Fruit fly (Drosophila melanogaster) whole organism, embryonic: ENCODE data around the gene CG4101.

ENCODE experiments used
- Bdp1 ChIP-seq: fragments of 200-800 bp; sonication (Bioruptor generic); optimal IDR thresholded peaks from 3 replicates; lab custom pipeline; 2016; ENCODE audit warnings: missing biosample characterization, missing genetic modification characterization
- Blimp-1 ChIP-seq: fragments of 200-800 bp; sonication (Bioruptor generic); optimal IDR thresholded peaks from 3 replicates; lab custom pipeline; 2018; ENCODE audit warnings: missing biosample characterization, missing genetic modification characterization, mild to moderate bottlenecking, moderate library complexity, missing genetic modification reagents
- CG10321 ChIP-seq: fragments of 200-800 bp; sonication (Bioruptor generic); IDR thresholded peaks from 2 replicates; pipeline ENCODE4 v1.3.6; 2022; ENCODE audit warnings: missing biosample characterization, missing genetic modification characterization
- CG10543 ChIP-seq: fragments of 200-800 bp; sonication (Bioruptor generic); optimal IDR thresholded peaks from 3 replicates; lab custom pipeline; 2017; ENCODE audit warnings: missing biosample characterization, mild to moderate bottlenecking, missing genetic modification characterization, moderate library complexity
- CG10565 ChIP-seq: fragments of 200-800 bp; sonication (Bioruptor generic); optimal IDR thresholded peaks from 3 replicates; lab custom pipeline; 2016; ENCODE audit warnings: missing biosample characterization, mild to moderate bottlenecking, missing genetic modification characterization
- CG11723 ChIP-seq: fragments of 200-800 bp; sonication (Bioruptor generic); optimal IDR thresholded peaks from 2 replicates; lab custom pipeline; 2017; ENCODE audit warnings: missing biosample characterization, mild to moderate bottlenecking, missing genetic modification characterization
- CG14667 ChIP-seq: fragments of 200-800 bp; sonication (Bioruptor generic); IDR thresholded peaks from 2 replicates; pipeline ENCODE4 v1.3.6; 2022; ENCODE audit warnings: missing biosample characterization, missing genetic modification characterization
- CG16815 ChIP-seq: fragments of 200-800 bp; sonication (Bioruptor generic); optimal IDR thresholded peaks from 3 replicates; lab custom pipeline; 2017; ENCODE audit warnings: missing biosample characterization, mild to moderate bottlenecking, missing genetic modification characterization
- CG1792 ChIP-seq: fragments of 200-800 bp; sonication (Bioruptor generic); optimal IDR thresholded peaks from 2 replicates; lab custom pipeline; 2016; ENCODE audit warnings: missing biosample characterization, missing genetic modification characterization
- CG18262 ChIP-seq: fragments of 200-800 bp; optimal IDR thresholded peaks from 3 replicates; lab custom pipeline; 2019; ENCODE audit warnings: missing biosample characterization, mild to moderate bottlenecking, missing genetic modification characterization, moderate library complexity
- CG18619 ChIP-seq: fragments of 200-800 bp; sonication (Bioruptor generic); optimal IDR thresholded peaks from 3 replicates; lab custom pipeline; 2017; ENCODE audit warnings: missing biosample characterization, mild to moderate bottlenecking, missing genetic modification characterization
- CG2116 ChIP-seq: fragments of 200-800 bp; sonication (Bioruptor generic); optimal IDR thresholded peaks from 3 replicates; lab custom pipeline; 2018; ENCODE audit warnings: missing biosample characterization, mild to moderate bottlenecking, missing genetic modification characterization
- CG2199 ChIP-seq: fragments of 200-800 bp; sonication (Bioruptor generic); IDR thresholded peaks from 3 replicates; pipeline ENCODE4 v1.3.6; 2022; ENCODE audit warnings: missing biosample characterization, missing genetic modification characterization
- CG3065 ChIP-seq: fragments of 200-800 bp; sonication (Bioruptor generic); optimal IDR thresholded peaks from 2 replicates; lab custom pipeline; 2016; ENCODE audit warnings: missing biosample characterization, missing genetic modification characterization
- CG32772 ChIP-seq: fragments of 200-800 bp; sonication (Bioruptor generic); IDR thresholded peaks from 2 replicates; pipeline ENCODE4 v1.3.6; 2022; ENCODE audit warnings: missing biosample characterization, missing genetic modification characterization
- CG3838 ChIP-seq: fragments of 200-800 bp; sonication (Bioruptor generic); optimal IDR thresholded peaks from 3 replicates; lab custom pipeline; 2016; ENCODE audit warnings: missing biosample characterization, missing genetic modification characterization
- CG4282 ChIP-seq: fragments of 200-800 bp; sonication (Bioruptor generic); optimal IDR thresholded peaks from 2 replicates; lab custom pipeline; 2016; ENCODE audit warnings: missing biosample characterization, missing genetic modification characterization
- CG4328 ChIP-seq: fragments of 200-800 bp; sonication (Bioruptor generic); optimal IDR thresholded peaks from 3 replicates; lab custom pipeline; 2017; ENCODE audit warnings: missing biosample characterization, missing genetic modification reagents, missing genetic modification characterization
- CG4424 ChIP-seq: fragments of 200-800 bp; sonication (Bioruptor generic); optimal IDR thresholded peaks from 3 replicates; lab custom pipeline; 2016; ENCODE audit warnings: missing biosample characterization, missing genetic modification characterization
- CG4707 ChIP-seq: fragments of 200-800 bp; sonication (Bioruptor generic); optimal IDR thresholded peaks from 2 replicates; lab custom pipeline; 2018; ENCODE audit warnings: missing biosample characterization, mild to moderate bottlenecking, missing genetic modification characterization, moderate library complexity
- CG6654 ChIP-seq: fragments of 200-800 bp; sonication (Bioruptor generic); optimal IDR thresholded peaks from 2 replicates; lab custom pipeline; 2017; ENCODE audit warnings: missing biosample characterization, mild to moderate bottlenecking, missing genetic modification characterization
- CG7786 ChIP-seq: fragments of 200-800 bp; sonication (Bioruptor generic); optimal IDR thresholded peaks from 2 replicates; lab custom pipeline; 2016; ENCODE audit warnings: missing biosample characterization, missing genetic modification characterization
- CG7839 ChIP-seq: fragments of 200-800 bp; sonication (Bioruptor generic); optimal IDR thresholded peaks from 3 replicates; lab custom pipeline; 2018; ENCODE audit warnings: missing biosample characterization, mild to moderate bottlenecking, missing genetic modification characterization, moderate library complexity
- CG7963 ChIP-seq: fragments of 200-800 bp; sonication (Bioruptor generic); IDR thresholded peaks from 3 replicates; pipeline ENCODE4 v1.3.6; 2022; ENCODE audit warnings: missing biosample characterization, missing genetic modification characterization; ENCODE audit not compliant: partially characterized antibody
- CG9876 ChIP-seq: fragments of 200-800 bp; sonication (Bioruptor generic); optimal IDR thresholded peaks from 2 replicates; lab custom pipeline; 2016; ENCODE audit warnings: missing biosample characterization, missing genetic modification characterization
- HLH54F ChIP-seq: fragments of 200-800 bp; sonication (Bioruptor generic); optimal IDR thresholded peaks from 3 replicates; lab custom pipeline; 2016; ENCODE audit warnings: missing biosample characterization, missing genetic modification characterization
- Mrtf ChIP-seq: fragments of 200-800 bp; sonication (Bioruptor generic); IDR thresholded peaks from 3 replicates; pipeline ENCODE4 v1.3.6; 2022; ENCODE audit warnings: missing biosample characterization, missing genetic modification characterization
- Neu2 ChIP-seq: fragments of 200-800 bp; sonication (Bioruptor generic); optimal IDR thresholded peaks from 3 replicates; lab custom pipeline; 2016; ENCODE audit warnings: missing biosample characterization, missing genetic modification characterization, borderline replicate concordance
- Taf1 ChIP-seq: fragments of 200-800 bp; sonication (Bioruptor generic); IDR thresholded peaks from 2 replicates; pipeline ENCODE4 v1.3.6; 2022; ENCODE audit warnings: missing biosample characterization, missing genetic modification characterization
- Tbp ChIP-seq: fragments of >200 bp; optimal IDR thresholded peaks from 2 replicates; lab custom pipeline; 2018; ENCODE audit warnings: missing biosample characterization, missing genetic modification characterization
- Usf ChIP-seq: fragments of 200-800 bp; sonication (Bioruptor generic); optimal IDR thresholded peaks from 2 replicates; lab custom pipeline; 2017; ENCODE audit warnings: missing genotype, missing biosample characterization, missing genetic modification characterization
- aop ChIP-seq: fragments of 200-800 bp; sonication (Bioruptor generic); IDR thresholded peaks from 2 replicates; pipeline ENCODE4 v1.3.6; 2022; ENCODE audit warnings: missing biosample characterization, missing genetic modification characterization
- ase ChIP-seq: fragments of 200-800 bp; sonication (Bioruptor generic); IDR thresholded peaks from 3 replicates; pipeline ENCODE4 v1.3.6; 2022; ENCODE audit warnings: missing biosample characterization, missing genetic modification characterization
- chn ChIP-seq: fragments of 200-800 bp; sonication (Bioruptor generic); optimal IDR thresholded peaks from 2 replicates; lab custom pipeline; 2016; ENCODE audit warnings: missing biosample characterization, missing genetic modification characterization
- ci ChIP-seq: fragments of 200-800 bp; sonication (Bioruptor generic); IDR thresholded peaks from 3 replicates; pipeline ENCODE4 v1.3.6; 2022; ENCODE audit warnings: missing biosample characterization, missing genetic modification characterization
- danr ChIP-seq: fragments of 200-800 bp; sonication (Bioruptor generic); IDR thresholded peaks from 2 replicates; pipeline ENCODE4 v1.3.6; 2022; ENCODE audit warnings: missing biosample characterization, missing genetic modification characterization
- disco-r ChIP-seq: fragments of 200-800 bp; sonication (Bioruptor generic); optimal IDR thresholded peaks from 2 replicates; lab custom pipeline; 2016; ENCODE audit warnings: missing biosample characterization, missing genetic modification characterization
- fd3F ChIP-seq: fragments of 200-800 bp; sonication (Bioruptor generic); optimal IDR thresholded peaks from 2 replicates; lab custom pipeline; 2018; ENCODE audit warnings: missing biosample characterization, mild to moderate bottlenecking, missing genetic modification characterization, moderate library complexity
- gcm2 ChIP-seq: fragments of 200-800 bp; sonication (Bioruptor generic); optimal IDR thresholded peaks from 2 replicates; lab custom pipeline; 2016; ENCODE audit warnings: missing biosample characterization, missing genetic modification characterization
- gfzf ChIP-seq: fragments of 200-800 bp; sonication (Bioruptor generic); optimal IDR thresholded peaks from 2 replicates; lab custom pipeline; 2016; ENCODE audit warnings: missing biosample characterization, mild to moderate bottlenecking, missing genetic modification characterization, moderate library complexity
- gsb ChIP-seq: fragments of 200-800 bp; sonication (Bioruptor generic); IDR thresholded peaks from 2 replicates; pipeline ENCODE4 v1.3.6; 2022; ENCODE audit warnings: missing biosample characterization, missing genetic modification characterization
- gsb-n ChIP-seq: fragments of 200-800 bp; sonication (Bioruptor generic); optimal IDR thresholded peaks from 3 replicates; lab custom pipeline; 2018; ENCODE audit warnings: missing biosample characterization, mild to moderate bottlenecking, missing genetic modification characterization
- hb ChIP-seq: fragments of 200-800 bp; sonication (Bioruptor generic); IDR thresholded peaks from 3 replicates; pipeline ENCODE4 v1.3.6; 2022; ENCODE audit warnings: missing biosample characterization, missing genetic modification characterization; ENCODE audit not compliant: partially characterized antibody
- kay ChIP-seq: fragments of 200-800 bp; sonication (Bioruptor generic); optimal IDR thresholded peaks from 2 replicates; lab custom pipeline; 2016; ENCODE audit warnings: missing biosample characterization, missing genetic modification characterization
- kni ChIP-seq: fragments of 200-800 bp; sonication (Bioruptor generic); optimal IDR thresholded peaks from 3 replicates; lab custom pipeline; 2017; ENCODE audit warnings: mild to moderate bottlenecking, missing biosample characterization, missing genetic modification reagents, missing genetic modification characterization
- nerfin-1 ChIP-seq: fragments of 200-800 bp; sonication (Bioruptor generic); optimal IDR thresholded peaks from 3 replicates; lab custom pipeline; 2019; ENCODE audit warnings: missing biosample characterization, mild to moderate bottlenecking, missing genetic modification characterization, moderate library complexity
- p53 ChIP-seq: fragments of 200-800 bp; sonication (Bioruptor generic); optimal IDR thresholded peaks from 2 replicates; lab custom pipeline; 2016; ENCODE audit warnings: missing biosample characterization, missing genetic modification characterization
- pan ChIP-seq, 4 experiments: fragments of >200 bp in 3 of 4; fragments of 200-800 bp in 1 of 4; sonication (Bioruptor generic) in 1 of 4; optimal IDR thresholded peaks in 3 of 4; IDR thresholded peaks in 1 of 4; 2 replicates each; pipeline versions ENCODE4 v1.3.6 to Lab custom; 2017 to 2022; ENCODE audit warnings: missing biosample characterization in 2 of 4, missing genetic modification characterization in 2 of 4, mixed read lengths in 1 of 4
- sens ChIP-seq: fragments of 200-800 bp; sonication (Bioruptor generic); peaks from one replicate; lab custom pipeline; 2016; ENCODE audit warnings: missing biosample characterization, missing genetic modification characterization
- zen ChIP-seq: fragments of 200-800 bp; sonication (Bioruptor generic); optimal IDR thresholded peaks from 3 replicates; lab custom pipeline; 2018; ENCODE audit warnings: missing biosample characterization, mild to moderate bottlenecking, missing genetic modification characterization, moderate library complexity

Gene CG4101

dm6 chr3L:16571014-16571738, 41.1 kb upstream of the CG4101 start (continued):
- TF ChIP-seq CG9876 (GFP tag; lab: Kevin White, UChicago) (no peak), ase (no peak), kni (GFP tag; lab: Kevin White, UChicago) (no peak), sens (GFP tag; lab: Kevin White, UChicago) (peak; percentile 87), chn (GFP tag; lab: Kevin White, UChicago) (no peak), CG2199 (GFP tag; lab: Robert Waterston, UW) (no peak), Neu2 (GFP tag; lab: Kevin White, UChicago) (no peak), CG16815 (GFP tag; lab: Kevin White, UChicago) (no peak), gcm2 (no peak), CG4282 (GFP tag; lab: Kevin White, UChicago) (no peak), pan (optimal IDR thresholded peaks at IDR 0.05; lab: Kevin White, UChicago) (no peak), pan (GFP tag; optimal IDR thresholded peaks at IDR 0.05 in 1 of 2, IDR thresholded peaks at IDR 0.05 in 1 of 2) (peak in 1 of 2 experiments; percentile 71), CG18619 (GFP tag; lab: Kevin White, UChicago) (peak; percentile 28), CG11723 (GFP tag; lab: Kevin White, UChicago) (no peak), gfzf (GFP tag; lab: Kevin White, UChicago) (no peak), CG10321 (GFP tag; lab: Robert Waterston, UW) (no peak), CG7786 (GFP tag; lab: Kevin White, UChicago) (peak; percentile 44), disco-r (no peak), CG18262 (tag; lab: Kevin White, UChicago) (peak; percentile 59), Usf (no peak), CG4328 (no peak), hb (GFP tag; lab: Robert Waterston, UW) (no peak), p53 (GFP tag; lab: Kevin White, UChicago) (no peak), CG14667 (GFP tag; lab: Robert Waterston, UW) (peak; percentile 62), CG10565 (GFP tag; lab: Kevin White, UChicago) (no peak), kay (GFP tag; lab: Kevin White, UChicago) (peak; percentile 17), danr (GFP tag; lab: Robert Waterston, UW) (no peak), CG6654 (GFP tag; lab: Kevin White, UChicago) (no peak), CG4424 (GFP tag; lab: Kevin White, UChicago) (peak; percentile 35), CG3838 (GFP tag; lab: Kevin White, UChicago) (no peak), CG10543 (GFP tag; lab: Kevin White, UChicago) (no peak), zen (tag; lab: Kevin White, UChicago) (no peak), HLH54F (peak; percentile 43), Blimp-1 (GFP tag; lab: Kevin White, UChicago) (peak; percentile 51), nerfin-1 (no peak), CG4707 (GFP tag; lab: Kevin White, UChicago) (no peak), CG1792 (no peak), Bdp1 (no peak), CG32772 (GFP tag; lab: Robert Waterston, UW) (no peak), aop (GFP tag; lab: Robert Waterston, UW) (no peak), Mrtf (GFP tag; lab: Robert Waterston, UW) (0 out of 3 replicates have a peak, but pooled peaks have one; percentile 40), CG2116 (no peak), Taf1 (GFP tag; lab: Robert Waterston, UW) (no peak), CG7963 (GFP tag; lab: Robert Waterston, UW) (no peak), ci (GFP tag; lab: Robert Waterston, UW) (0 out of 3 replicates have a peak, but pooled peaks have one; percentile 21), CG7839 (tag; lab: Kevin White, UChicago) (peak; percentile 67), fd3F (GFP tag; lab: Kevin White, UChicago) (peak; percentile 58), gsb (GFP tag; lab: Robert Waterston, UW) (peak; percentile 29; the same call in 1 of the 2 replicates), Tbp (GFP tag; lab: Kevin White, UChicago) (no peak), gsb-n (tag; lab: Kevin White, UChicago) (no peak), CG3065 (GFP tag; lab: Kevin White, UChicago) (no peak)
